Fruit fly (Drosophila melanogaster): ENCODE data around the gene CG31266.
A peak's percentile ranks its signal among the peaks of the same experiment; 100 is the strongest.

CG31266 gene

DNA sequence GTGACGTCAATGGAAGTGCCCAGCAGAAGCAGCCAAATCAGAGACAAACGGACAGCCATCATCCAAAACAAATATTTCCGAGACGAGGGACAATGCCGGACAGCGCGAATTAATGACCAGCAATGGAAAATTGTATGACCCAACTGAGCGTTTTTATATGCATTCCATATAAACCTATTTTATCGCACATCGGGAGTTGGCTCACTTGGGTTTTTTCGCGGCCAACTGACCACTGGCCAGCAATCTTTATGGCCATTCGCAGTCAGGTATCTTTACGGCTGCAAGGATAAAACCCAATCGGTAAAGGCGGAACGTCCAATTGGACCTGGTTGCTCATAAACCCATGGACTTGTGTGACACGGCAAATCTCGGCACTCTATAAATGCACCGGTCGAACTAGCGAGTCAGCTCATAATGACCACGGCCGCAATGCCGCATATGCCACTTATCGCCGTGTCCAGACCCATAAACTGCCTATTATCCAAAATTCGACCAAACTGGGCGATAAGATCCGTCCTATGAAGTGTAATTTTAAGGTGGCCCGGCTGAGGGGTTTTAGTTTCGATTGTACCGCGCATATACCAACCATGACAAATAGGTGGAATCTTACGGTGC is at the start of gene CG31266, which contains the start of gene CG4053:
CG31266 (plus strand) TSS at position 565 of the 615 bp plus-strand sequence.
CG4053 (minus strand) TSS at position 101 of the 615 bp plus-strand sequence.
- TF ChIP-seq CG10669 (GFP tag; optimal IDR thresholded peaks at IDR 0.05) (no peak), achi (GFP tag; optimal IDR thresholded peaks at IDR 0.05) (no peak), cyc (GFP tag; optimal IDR thresholded peaks at IDR 0.05) (no peak)

DNA sequence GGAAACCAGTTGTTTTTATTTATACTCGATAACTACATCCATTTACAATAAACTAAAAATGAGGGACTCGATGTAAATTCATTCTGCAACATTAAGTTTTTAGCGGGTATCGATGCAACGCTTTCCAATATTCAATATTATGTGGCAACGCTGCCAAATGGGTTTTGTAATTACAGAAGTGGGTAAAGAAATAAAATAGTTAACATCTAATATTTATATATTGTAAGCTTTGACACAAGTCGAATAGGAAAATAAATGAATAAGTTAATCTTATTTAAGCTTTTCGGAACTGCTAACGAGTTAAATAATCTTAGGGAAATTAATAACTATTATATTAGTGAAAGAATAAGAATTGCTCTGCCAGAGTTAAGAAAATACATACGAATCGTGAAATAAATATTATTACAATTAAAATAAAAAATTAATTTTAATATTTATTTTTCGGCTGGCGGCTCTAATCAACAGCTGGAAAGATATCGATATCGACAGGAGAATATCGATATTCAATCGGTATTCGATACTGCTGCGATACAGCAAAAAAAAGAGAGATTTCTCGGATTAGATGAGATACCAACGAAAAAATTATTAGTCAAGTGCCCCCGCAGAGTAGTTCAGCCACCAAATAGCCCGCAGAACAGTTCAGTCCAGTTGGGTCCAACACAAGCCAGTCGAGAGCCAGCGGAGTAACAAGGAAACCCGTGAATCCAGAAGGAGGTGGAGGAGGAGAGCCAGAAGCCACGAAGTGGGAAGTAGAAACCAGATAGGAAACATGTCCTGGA is 47.2 kb upstream of the CG31266 start, which contains the start of gene GckIII:
GckIII (plus strand) TSS at position 485 of the 779 bp plus-strand sequence.
- TF ChIP-seq spab (GFP tag; optimal IDR thresholded peaks at IDR 0.05) (no peak), Sox15 (GFP tag; optimal IDR thresholded peaks at IDR 0.05) (no peak), CG6808 (GFP tag; optimal IDR thresholded peaks at IDR 0.05) (peak; percentile 44), CG34406 (GFP tag; optimal IDR thresholded peaks at IDR 0.05) (no peak), Eip93F (GFP tag; optimal IDR thresholded peaks at IDR 0.05) (peak; percentile 16), CG8632 (GFP tag; optimal IDR thresholded peaks at IDR 0.05) (no peak)

dm6 chr3R:17087977-17088618 is 44.4 kb upstream of the CG31266 start, which contains the start of gene cal1:
Gene cal1, plus strand, starts transcription at chr3R:17088280.
- no peak for TF ChIP-seq CG32006 (GFP tag; optimal IDR thresholded peaks at IDR 0.05)
- no peak for TF ChIP-seq lz (GFP tag; optimal IDR thresholded peaks at IDR 0.05)
- TF ChIP-seq Met (GFP tag; optimal IDR thresholded peaks at IDR 0.05), result no peak
- peak; percentile 94 for TF ChIP-seq fkh (GFP tag; optimal IDR thresholded peaks at IDR 0.05)
- TF ChIP-seq CG6808 (GFP tag; optimal IDR thresholded peaks at IDR 0.05), result peak; percentile 100
- TF ChIP-seq eg (GFP tag; IDR thresholded peaks at IDR 0.05), result no peak

DNA sequence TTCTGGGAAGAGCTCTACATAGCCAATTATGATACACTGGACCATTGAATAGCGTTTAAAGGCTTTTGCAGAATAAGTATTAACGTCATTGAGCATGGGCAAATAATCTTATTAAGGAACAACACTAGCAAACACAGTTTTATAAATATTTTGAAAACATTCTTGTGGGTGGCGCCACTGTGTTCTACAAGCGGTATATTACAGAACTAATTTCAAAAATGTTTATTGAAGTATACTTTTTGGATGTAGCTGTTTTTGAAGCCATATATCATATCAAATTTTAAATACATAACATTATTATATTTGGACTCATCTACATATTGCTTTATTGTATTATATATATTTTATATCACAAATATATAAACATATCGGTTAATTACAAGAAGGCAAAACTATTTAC is 23.6 kb upstream of the CG31266 start:
- TF ChIP-seq CG3032 (tag; optimal IDR thresholded peaks at IDR 0.05), result no peak

DNA sequence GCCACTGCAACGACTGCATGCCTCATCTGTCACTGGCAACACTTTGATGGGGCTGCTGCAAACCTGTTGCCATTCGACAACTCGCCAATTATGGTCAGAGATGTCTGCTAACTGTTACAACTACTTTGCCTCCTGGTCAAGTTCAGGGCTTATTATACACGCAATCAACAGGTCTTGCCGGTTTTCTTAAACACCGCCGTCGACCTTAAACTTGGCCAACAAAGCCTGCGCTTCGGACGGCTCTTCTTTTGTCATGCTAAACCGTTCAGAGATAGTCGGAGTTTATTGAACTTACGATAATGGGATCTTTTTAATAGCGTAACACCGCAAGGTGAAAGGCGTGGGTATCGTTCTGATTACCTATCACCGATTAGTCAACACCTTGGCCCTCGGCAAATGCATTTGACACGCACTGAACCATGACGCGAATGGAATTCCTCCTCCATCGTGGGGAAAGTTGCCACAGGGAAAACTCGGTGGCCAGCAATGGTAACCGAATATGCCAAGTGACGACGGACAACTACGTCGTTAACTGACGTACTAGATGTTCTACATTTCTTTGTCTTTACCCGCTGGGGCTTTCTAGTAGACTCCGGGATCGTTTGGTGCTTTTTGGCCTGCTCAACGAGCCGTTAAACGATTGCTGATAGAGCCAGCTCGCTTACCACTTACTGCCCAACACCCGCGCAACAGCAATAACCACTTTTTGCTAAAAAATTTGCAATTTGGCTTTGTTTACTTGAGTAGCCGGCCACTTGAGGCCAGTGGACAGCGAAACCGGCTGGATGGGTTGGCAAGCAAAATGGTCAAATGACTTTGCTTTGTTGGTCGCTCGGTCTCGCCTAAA is 21.4 kb upstream of the CG31266 start:
- peak; percentile 12; the same call in 1 of the 3 replicates for TF ChIP-seq eg (GFP tag; IDR thresholded peaks at IDR 0.05)
- no peak for TF ChIP-seq Sox14 (GFP tag; optimal IDR thresholded peaks at IDR 0.05)
- TF ChIP-seq Hr39 (GFP tag; optimal IDR thresholded peaks at IDR 0.05), result no peak
- TF ChIP-seq CG6808 (GFP tag; optimal IDR thresholded peaks at IDR 0.05), result no peak
- TF ChIP-seq fd85E (GFP tag; optimal IDR thresholded peaks at IDR 0.05), result no peak
- TF ChIP-seq CG4318 (GFP tag; optimal IDR thresholded peaks at IDR 0.05), result no peak
- peak; percentile 85 for TF ChIP-seq vri (GFP tag; optimal IDR thresholded peaks at IDR 0.05)
- no peak for TF ChIP-seq Lpt (GFP tag; optimal IDR thresholded peaks at IDR 0.05)
- TF ChIP-seq CG6854 (GFP tag; optimal IDR thresholded peaks at IDR 0.05), result no peak
- TF ChIP-seq CG32006 (GFP tag; optimal IDR thresholded peaks at IDR 0.05), result no peak
- TF ChIP-seq CG34406 (GFP tag; optimal IDR thresholded peaks at IDR 0.05), result no peak
- no peak for TF ChIP-seq esn (GFP tag; optimal IDR thresholded peaks at IDR 0.05)
- TF ChIP-seq CG11294 (GFP tag; IDR thresholded peaks at IDR 0.05), result no peak
- TF ChIP-seq CG6276 (GFP tag; optimal IDR thresholded peaks at IDR 0.05), result no peak
- TF ChIP-seq dac (GFP tag; optimal IDR thresholded peaks at IDR 0.05), result no peak
- peak in 1 of 2 experiments; percentile 41 for TF ChIP-seq ss (GFP tag; optimal IDR thresholded peaks at IDR 0.05)
- TF ChIP-seq CG3032 (tag; optimal IDR thresholded peaks at IDR 0.05), result no peak
- TF ChIP-seq acj6 (GFP tag; optimal IDR thresholded peaks at IDR 0.05), result no peak
- no peak for TF ChIP-seq topi (GFP tag; optimal IDR thresholded peaks at IDR 0.05)
- TF ChIP-seq Sox102F (GFP tag; optimal IDR thresholded peaks at IDR 0.05), result no peak
- TF ChIP-seq net (GFP tag; optimal IDR thresholded peaks at IDR 0.05), result no peak
- peak; percentile 27 for TF ChIP-seq dsx (GFP tag; optimal IDR thresholded peaks at IDR 0.05; ENCODE audit: poor library complexity, severe bottlenecking)
